Fruit fly (Drosophila melanogaster): ENCODE results near the gene hyx.
A peak's percentile ranks its signal among the peaks of the same experiment; 100 is the strongest.

Gene hyx

dm6 chr3R:9031797-9032418 lies 6.7 kb upstream of the hyx start:
- TF ChIP-seq foxo (GFP tag; optimal IDR thresholded peaks at IDR 0.05) (peak; percentile 92 to 98), CrebA (GFP tag; optimal IDR thresholded peaks at IDR 0.05; ENCODE audit: borderline replicate concordance) (no peak), HLH106 (tag; optimal IDR thresholded peaks at IDR 0.05) (peak; percentile 95), tai (GFP tag; optimal IDR thresholded peaks at IDR 0.05) (peak; percentile 89), GATAd (GFP tag; optimal IDR thresholded peaks at IDR 0.05) (peak; percentile 78), Hr83 (GFP tag; optimal IDR thresholded peaks at IDR 0.05; ENCODE audit: poor library complexity, severe bottlenecking) (peak; percentile 49), Mio (GFP tag; optimal IDR thresholded peaks at IDR 0.05) (peak; percentile 63), CG9705 (GFP tag; optimal IDR thresholded peaks at IDR 0.05) (peak; percentile 72), usp (GFP tag; optimal IDR thresholded peaks at IDR 0.05) (no peak), Rel (GFP tag; optimal IDR thresholded peaks at IDR 0.05) (peak; percentile 97), Rel (tag; optimal IDR thresholded peaks at IDR 0.05) (peak; percentile 74), woc (GFP tag; optimal IDR thresholded peaks at IDR 0.05) (peak; percentile 94), lola (GFP tag; optimal IDR thresholded peaks at IDR 0.05) (no peak), fru (GFP tag; optimal IDR thresholded peaks at IDR 0.05) (peak; percentile 98), rgr (GFP tag; optimal IDR thresholded peaks at IDR 0.05) (peak; percentile 98), br (GFP tag; optimal IDR thresholded peaks at IDR 0.05) (peak; percentile 98), dl (GFP tag; optimal IDR thresholded peaks at IDR 0.05; ENCODE audit: insufficient read depth in 1 of 2, partially characterized antibody in 2 of 2) (no peak), Jra (GFP tag; optimal IDR thresholded peaks at IDR 0.05) (peak; percentile 95), sv (GFP tag; optimal IDR thresholded peaks at IDR 0.05) (peak; percentile 86), sage (GFP tag; optimal IDR thresholded peaks at IDR 0.05) (peak; percentile 90), Dfd (GFP tag; optimal IDR thresholded peaks at IDR 0.05) (no peak), CG32264 (GFP tag; optimal IDR thresholded peaks at IDR 0.05) (peak; percentile 92), Dif (GFP tag; optimal IDR thresholded peaks at IDR 0.05; ENCODE audit: partially characterized antibody) (no peak), Hr78 (GFP tag; optimal IDR thresholded peaks at IDR 0.05) (no peak), h (GFP tag; optimal IDR thresholded peaks at IDR 0.05) (peak; percentile 99), jim (GFP tag; optimal IDR thresholded peaks at IDR 0.05) (no peak), psq (GFP tag; optimal IDR thresholded peaks at IDR 0.05) (peak; percentile 96), N (GFP tag; optimal IDR thresholded peaks at IDR 0.05) (no peak), Abd-B (GFP tag; optimal IDR thresholded peaks at IDR 0.05) (no peak), pan (optimal IDR thresholded peaks at IDR 0.05) (no peak), Hnf4 (GFP tag; optimal IDR thresholded peaks at IDR 0.05) (peak; percentile 95), Sp1 (GFP tag; optimal IDR thresholded peaks at IDR 0.05) (peak; percentile 93), dmrt93B (GFP tag; optimal IDR thresholded peaks at IDR 0.05) (peak; percentile 93), Vsx2 (GFP tag; optimal IDR thresholded peaks at IDR 0.05; ENCODE audit: partially characterized antibody) (no peak), OdsH (GFP tag; optimal IDR thresholded peaks at IDR 0.05) (peak; percentile 98), brk (GFP tag; optimal IDR thresholded peaks at IDR 0.05) (peak; percentile 93), ey (GFP tag; optimal IDR thresholded peaks at IDR 0.05) (peak; percentile 98), dsf (GFP tag; optimal IDR thresholded peaks at IDR 0.05; ENCODE audit: borderline replicate concordance) (peak; percentile 83)

dm6 chr3R:9033619-9034401 lies 4.8 kb upstream of the hyx start:
- TF ChIP-seq psq (GFP tag; optimal IDR thresholded peaks at IDR 0.05) (peak; percentile 90), OdsH (GFP tag; optimal IDR thresholded peaks at IDR 0.05) (peak; percentile 82), brk (GFP tag; optimal IDR thresholded peaks at IDR 0.05) (peak; percentile 73), rgr (GFP tag; optimal IDR thresholded peaks at IDR 0.05) (peak; percentile 77), foxo (GFP tag; optimal IDR thresholded peaks at IDR 0.05) (peak in 1 of 2 experiments; percentile 84), woc (GFP tag; optimal IDR thresholded peaks at IDR 0.05) (peak; percentile 93), GATAd (GFP tag; optimal IDR thresholded peaks at IDR 0.05) (no peak), Hr78 (GFP tag; optimal IDR thresholded peaks at IDR 0.05) (no peak), tai (GFP tag; optimal IDR thresholded peaks at IDR 0.05) (peak; percentile 47), Sp1 (GFP tag; optimal IDR thresholded peaks at IDR 0.05) (peak; percentile 92), HLH106 (tag; optimal IDR thresholded peaks at IDR 0.05) (peak; percentile 89), jim (GFP tag; optimal IDR thresholded peaks at IDR 0.05) (no peak), Vsx2 (GFP tag; optimal IDR thresholded peaks at IDR 0.05; ENCODE audit: partially characterized antibody) (peak; percentile 54), dsf (GFP tag; optimal IDR thresholded peaks at IDR 0.05; ENCODE audit: borderline replicate concordance) (peak; percentile 10), sv (GFP tag; optimal IDR thresholded peaks at IDR 0.05) (peak; percentile 79), Hnf4 (GFP tag; optimal IDR thresholded peaks at IDR 0.05) (peak; percentile 35), pan (optimal IDR thresholded peaks at IDR 0.05) (no peak), sage (GFP tag; optimal IDR thresholded peaks at IDR 0.05) (peak; percentile 29), fru (GFP tag; optimal IDR thresholded peaks at IDR 0.05) (peak; percentile 86), ey (GFP tag; optimal IDR thresholded peaks at IDR 0.05) (peak; percentile 74), Dif (GFP tag; optimal IDR thresholded peaks at IDR 0.05; ENCODE audit: partially characterized antibody) (peak; percentile 84), h (GFP tag; optimal IDR thresholded peaks at IDR 0.05) (peak; percentile 83), Rel (GFP tag; optimal IDR thresholded peaks at IDR 0.05) (peak; percentile 41), Rel (tag; optimal IDR thresholded peaks at IDR 0.05) (peak; percentile 55), br (GFP tag; optimal IDR thresholded peaks at IDR 0.05) (peak; percentile 75), dl (GFP tag; optimal IDR thresholded peaks at IDR 0.05; ENCODE audit: insufficient read depth in 1 of 2, partially characterized antibody in 2 of 2) (peak; percentile 60 to 72), Myc (optimal IDR thresholded peaks at IDR 0.05) (peak; percentile 94), CG9705 (GFP tag; optimal IDR thresholded peaks at IDR 0.05) (peak; percentile 71), Jra (GFP tag; optimal IDR thresholded peaks at IDR 0.05) (peak; percentile 75), lola (GFP tag; optimal IDR thresholded peaks at IDR 0.05) (no peak), usp (GFP tag; optimal IDR thresholded peaks at IDR 0.05) (no peak), dmrt93B (GFP tag; optimal IDR thresholded peaks at IDR 0.05) (peak; percentile 70), Hr83 (GFP tag; optimal IDR thresholded peaks at IDR 0.05; ENCODE audit: poor library complexity, severe bottlenecking) (peak; percentile 8), CrebA (GFP tag; optimal IDR thresholded peaks at IDR 0.05; ENCODE audit: borderline replicate concordance) (no peak)

All from whole organism, wandering third instar larva.